Worm (Caenorhabditis elegans) whole organism, young adult: Measurements from ENCODE around the gene mfsd-11.

Experiments
- ama-1 ChIP-seq, 3 experiments: fragments of 150-350 bp in 1 of 3; sonication (generic microtip) in 2 of 3; optimal IDR thresholded peaks; 2 replicates each; lab custom pipeline; 2014 to 2018; ENCODE audit warnings: missing biosample characterization in 2 of 3, missing genetic modification characterization in 2 of 3, missing genetic modification reagents in 2 of 3
- bed-2 ChIP-seq: fragments of 200-800 bp; sonication (Bioruptor generic); IDR thresholded peaks from 2 replicates; pipeline ENCODE4 v1.3.6; 2022; ENCODE audit warnings: missing genetic modification reagents, missing genetic modification characterization, missing compliant biosample characterization
- ceh-58 ChIP-seq: fragments of 200-800 bp; sonication (Bioruptor generic); IDR thresholded peaks from 2 replicates; pipeline ENCODE4 v1.3.6; 2022; ENCODE audit warnings: missing genetic modification characterization, missing compliant biosample characterization
- him-1 ChIP-seq: sonication (generic microtip); optimal IDR thresholded peaks from 2 replicates; lab custom pipeline; 2016; ENCODE audit warnings: missing genotype, missing genetic modification reagents, missing genetic modification characterization, missing compliant biosample characterization
- lsl-1 ChIP-seq: fragments of 200-800 bp; sonication (Bioruptor generic); optimal IDR thresholded peaks from 2 replicates; lab custom pipeline; 2018; ENCODE audit warnings: mild to moderate bottlenecking, missing genetic modification characterization, moderate library complexity, missing compliant biosample characterization
- mcd-1 ChIP-seq: fragments of 200-800 bp; sonication (Bioruptor generic); IDR thresholded peaks from 2 replicates; pipeline ENCODE4 v1.3.6; 2022; ENCODE audit warnings: missing genetic modification reagents, missing genetic modification characterization, missing compliant biosample characterization
- pha-4 ChIP-seq: fragments of 150-350 bp; sonication (generic microtip); optimal IDR thresholded peaks from 2 replicates; lab custom pipeline; 2014; ENCODE audit warnings: missing biosample characterization, missing genetic modification reagents, missing genetic modification characterization
- snpc-4 ChIP-seq, 5 experiments: fragments of 150-350 bp in 1 of 5; sonication (generic microtip) in 4 of 5; optimal IDR thresholded peaks; 2 replicates each; lab custom pipeline; 2014 to 2018; ENCODE audit warnings: missing genetic modification characterization in 5 of 5, missing biosample characterization in 3 of 5, antibody characterized with exemption in 2 of 5, mild to moderate bottlenecking in 2 of 5, missing compliant biosample characterization in 2 of 5, missing genotype in 2 of 5, moderate library complexity in 2 of 5, missing genetic modification reagents in 1 of 5
- ztf-28 ChIP-seq: fragments of 200-800 bp; sonication (Bioruptor generic); IDR thresholded peaks from 2 replicates; pipeline ENCODE4 v1.3.6; 2022; ENCODE audit warnings: missing genetic modification reagents, missing genetic modification characterization, missing compliant biosample characterization

- TF ChIP-seq snpc-4 (GFP tag; optimal IDR thresholded peaks at IDR 0.05; lab: Kevin White, UChicago) = no peak
- no peak for TF ChIP-seq snpc-4 (tag; optimal IDR thresholded peaks at IDR 0.05; lab: Kevin White, UChicago)
- no peak for TF ChIP-seq lsl-1 (GFP tag; lab: Kevin White, UChicago)
- no peak for TF ChIP-seq bed-2 (GFP tag; lab: Robert Waterston, UW)
- TF ChIP-seq pha-4 = no peak
- TF ChIP-seq ama-1 (optimal IDR thresholded peaks at IDR 0.05; lab: Kevin White, UChicago) = no peak
- TF ChIP-seq ama-1 (GFP tag; optimal IDR thresholded peaks at IDR 0.05; lab: Kevin White, UChicago) = no peak
- TF ChIP-seq ceh-58 (GFP tag; lab: Robert Waterston, UW) = no peak
- no peak for TF ChIP-seq him-1 (tag; lab: Kevin White, UChicago)
- TF ChIP-seq mcd-1 = no peak
- TF ChIP-seq ztf-28 (GFP tag; lab: Robert Waterston, UW) = no peak
Observed at ce11 chrX:12123152-12123551, 30.8 kb downstream of the mfsd-11 start, which contains the start of gene T01H10.11.
